Fruit fly (Drosophila melanogaster) whole organism, pupa: ENCODE results near the gene CG12746.

Experiments
- CG10348 ChIP-seq: fragments of 200-800 bp; sonication (Bioruptor generic); IDR thresholded peaks from 2 replicates; pipeline ENCODE4 v1.3.6; 2022; ENCODE audit warnings: missing biosample characterization, missing genetic modification characterization
- CG14655 ChIP-seq: fragments of 200-800 bp; sonication (Bioruptor generic); optimal IDR thresholded peaks from 3 replicates; lab custom pipeline; 2017; ENCODE audit warnings: mild to moderate bottlenecking, missing biosample characterization, missing genetic modification reagents, missing genetic modification characterization
- CG15710 ChIP-seq: fragments of 200-800 bp; sonication (Bioruptor generic); optimal IDR thresholded peaks from 2 replicates; lab custom pipeline; 2018; ENCODE audit warnings: missing biosample characterization, mild to moderate bottlenecking, missing genetic modification characterization, moderate library complexity
- CG32121 ChIP-seq: fragments of 200-800 bp; sonication (Bioruptor generic); IDR thresholded peaks from 2 replicates; pipeline ENCODE4 v1.3.6; 2022; ENCODE audit warnings: missing biosample characterization, missing genetic modification characterization
- CG4496 ChIP-seq: fragments of 200-800 bp; sonication (Bioruptor generic); IDR thresholded peaks from 3 replicates; pipeline ENCODE4 v1.3.6; 2022; ENCODE audit warnings: missing biosample characterization, missing genetic modification characterization
- CG8159 ChIP-seq: fragments of 200-800 bp; sonication (Bioruptor generic); optimal IDR thresholded peaks from 3 replicates; lab custom pipeline; 2018; ENCODE audit warnings: missing biosample characterization, mild to moderate bottlenecking, missing genetic modification characterization, moderate library complexity
- CG9948 ChIP-seq: fragments of 200-800 bp; sonication (Bioruptor generic); optimal IDR thresholded peaks from 2 replicates; lab custom pipeline; 2018; ENCODE audit warnings: missing biosample characterization, mild to moderate bottlenecking, missing genetic modification characterization, moderate library complexity
- Ets98B ChIP-seq: fragments of 200-800 bp; sonication (Bioruptor generic); IDR thresholded peaks from 2 replicates; pipeline ENCODE4 v1.3.6; 2022; ENCODE audit warnings: missing biosample characterization, missing genetic modification characterization
- Pif1A ChIP-seq: fragments of 200-800 bp; sonication (Bioruptor generic); optimal IDR thresholded peaks from 3 replicates; lab custom pipeline; 2016; ENCODE audit warnings: missing biosample characterization, missing genetic modification characterization
- Pif1B ChIP-seq: fragments of 200-800 bp; sonication (Bioruptor generic); optimal IDR thresholded peaks from 3 replicates; lab custom pipeline; 2016; ENCODE audit warnings: missing biosample characterization, missing genetic modification characterization
- Snoo ChIP-seq: fragments of 200-800 bp; sonication (Bioruptor generic); optimal IDR thresholded peaks from 3 replicates; lab custom pipeline; 2017; ENCODE audit warnings: missing biosample characterization, mild to moderate bottlenecking, missing genetic modification characterization, inconsistent platforms
- gl ChIP-seq: fragments of 200-800 bp; sonication (Bioruptor generic); optimal IDR thresholded peaks from 2 replicates; lab custom pipeline; 2018; ENCODE audit warnings: missing biosample characterization, mild to moderate bottlenecking, missing genetic modification characterization

- TF ChIP-seq CG4496 (GFP tag; lab: Robert Waterston, UW) (no peak), gl (tag; lab: Kevin White, UChicago) (no peak), CG14655 (GFP tag; lab: Kevin White, UChicago) (no peak), CG32121 (GFP tag; lab: Robert Waterston, UW) (no peak), Snoo (tag; lab: Kevin White, UChicago) (no peak), CG15710 (tag; lab: Kevin White, UChicago) (no peak), Pif1B (GFP tag; lab: Kevin White, UChicago) (no peak), CG8159 (tag; lab: Kevin White, UChicago) (no peak), Pif1A (GFP tag; lab: Kevin White, UChicago) (no peak), CG9948 (tag; lab: Kevin White, UChicago) (no peak), CG10348 (GFP tag; lab: Robert Waterston, UW) (no peak), Ets98B (no peak)
Observed at dm6 chr3R:5599521-5600360, 35.1 kb downstream of the CG12746 start.
